Fruit fly (Drosophila melanogaster) whole organism, embryonic: ENCODE data around the gene CG4267.

ENCODE experiments used
- Abd-B ChIP-seq: fragments of 200-800 bp; sonication (Bioruptor generic); optimal IDR thresholded peaks from 2 replicates; lab custom pipeline; 2018; ENCODE audit warnings: missing biosample characterization, mild to moderate bottlenecking, missing genetic modification characterization, moderate library complexity
- Ada2b ChIP-seq: fragments of 200-800 bp; sonication (Bioruptor generic); IDR thresholded peaks from 2 replicates; pipeline ENCODE4 v1.3.6; 2022; ENCODE audit warnings: missing biosample characterization, missing genetic modification characterization
- B-H2 ChIP-seq: fragments of 200-800 bp; sonication (Bioruptor generic); optimal IDR thresholded peaks from 2 replicates; lab custom pipeline; 2018; ENCODE audit warnings: missing biosample characterization, mild to moderate bottlenecking, missing genetic modification characterization
- BEAF-32 ChIP-seq: fragments of 200-800 bp; sonication (Bioruptor generic); optimal IDR thresholded peaks from 3 replicates; lab custom pipeline; 2017; ENCODE audit warnings: missing biosample characterization, missing genetic modification characterization, mild to moderate bottlenecking, moderate library complexity, missing genetic modification reagents
- CG11560 ChIP-seq: fragments of 200-800 bp; sonication (Bioruptor generic); IDR thresholded peaks from 3 replicates; pipeline ENCODE4 v1.3.6; 2022; ENCODE audit warnings: missing biosample characterization, missing genetic modification characterization
- CG13296 ChIP-seq: fragments of 200-800 bp; sonication (Bioruptor generic); optimal IDR thresholded peaks from 3 replicates; lab custom pipeline; 2018; ENCODE audit warnings: missing biosample characterization, mild to moderate bottlenecking, missing genetic modification characterization
- CG13775 ChIP-seq: fragments of 200-800 bp; sonication (Bioruptor generic); optimal IDR thresholded peaks from 3 replicates; lab custom pipeline; 2017; ENCODE audit warnings: missing biosample characterization, mild to moderate bottlenecking, missing genetic modification characterization
- CG17385 ChIP-seq: fragments of 200-800 bp; sonication (Bioruptor generic); optimal IDR thresholded peaks from 3 replicates; lab custom pipeline; 2018; ENCODE audit warnings: missing biosample characterization, mild to moderate bottlenecking, missing genetic modification characterization
- CG2202 ChIP-seq: fragments of 200-800 bp; sonication (Bioruptor generic); optimal IDR thresholded peaks from 2 replicates; lab custom pipeline; 2018; ENCODE audit warnings: missing biosample characterization, mild to moderate bottlenecking, missing genetic modification characterization
- CG3163 ChIP-seq: fragments of 200-800 bp; sonication (Bioruptor generic); optimal IDR thresholded peaks from 3 replicates; lab custom pipeline; 2016; ENCODE audit warnings: missing biosample characterization, missing genetic modification characterization
- CG32767 ChIP-seq: fragments of 200-800 bp; sonication (Bioruptor generic); IDR thresholded peaks from 2 replicates; pipeline ENCODE4 v1.3.6; 2022; ENCODE audit warnings: missing biosample characterization, missing genetic modification characterization
- CG33213 ChIP-seq: fragments of 200-800 bp; sonication (Bioruptor generic); optimal IDR thresholded peaks from 3 replicates; lab custom pipeline; 2016; ENCODE audit warnings: missing biosample characterization, missing genetic modification characterization
- CG3726 ChIP-seq: fragments of 200-800 bp; sonication (Bioruptor generic); IDR thresholded peaks from 3 replicates; pipeline ENCODE4, ENCODE4 v1.3.6; 2022; ENCODE audit warnings: missing biosample characterization, missing genetic modification characterization
- CG4282 ChIP-seq: fragments of 200-800 bp; sonication (Bioruptor generic); optimal IDR thresholded peaks from 2 replicates; lab custom pipeline; 2016; ENCODE audit warnings: missing biosample characterization, missing genetic modification characterization
- CG4360 ChIP-seq: fragments of 200-800 bp; sonication (Bioruptor generic); IDR thresholded peaks from 2 replicates; pipeline ENCODE4 v1.3.6; 2022; ENCODE audit warnings: missing biosample characterization, missing genetic modification characterization
- CG6654 ChIP-seq: fragments of 200-800 bp; sonication (Bioruptor generic); optimal IDR thresholded peaks from 2 replicates; lab custom pipeline; 2017; ENCODE audit warnings: missing biosample characterization, mild to moderate bottlenecking, missing genetic modification characterization
- CG7928 ChIP-seq: fragments of 200-800 bp; sonication (Bioruptor generic); optimal IDR thresholded peaks from 2 replicates; lab custom pipeline; 2017; ENCODE audit warnings: missing biosample characterization, mild to moderate bottlenecking, missing genetic modification characterization
- CG8765 ChIP-seq: fragments of 200-800 bp; sonication (Bioruptor generic); IDR thresholded peaks from 2 replicates; pipeline ENCODE4 v1.3.6; 2022; ENCODE audit warnings: missing biosample characterization, missing genetic modification characterization
- CG9609 ChIP-seq: fragments of 200-800 bp; sonication (Bioruptor generic); optimal IDR thresholded peaks from 3 replicates; lab custom pipeline; 2016; ENCODE audit warnings: missing biosample characterization, missing genetic modification characterization
- CG9797 ChIP-seq: fragments of 200-800 bp; sonication (Bioruptor generic); optimal IDR thresholded peaks from 3 replicates; lab custom pipeline; 2018; ENCODE audit warnings: missing biosample characterization, mild to moderate bottlenecking, missing genetic modification characterization
- CG9932 ChIP-seq: fragments of 200-800 bp; sonication (Bioruptor generic); IDR thresholded peaks from 2 replicates; pipeline ENCODE4 v1.3.6; 2022; ENCODE audit warnings: missing biosample characterization, missing genetic modification characterization
- CkIIα-i1 ChIP-seq: fragments of 200-800 bp; sonication (Bioruptor generic); IDR thresholded peaks from 2 replicates; pipeline ENCODE4 v1.3.6; 2022; ENCODE audit warnings: missing biosample characterization, missing genetic modification characterization
- Doc2 ChIP-seq: fragments of 200-800 bp; sonication (Bioruptor generic); IDR thresholded peaks from 2 replicates; pipeline ENCODE4 v1.3.6; 2022; ENCODE audit warnings: missing biosample characterization, missing genetic modification characterization
- Eip74EF ChIP-seq, 2 experiments: fragments of 200-800 bp in 1 of 2; fragments of >200 bp in 1 of 2; sonication (Bioruptor generic) in 1 of 2; optimal IDR thresholded peaks; 2 replicates each; lab custom pipeline; 2017 to 2019; ENCODE audit warnings: missing biosample characterization in 2 of 2, missing genetic modification characterization in 2 of 2, mild to moderate bottlenecking in 1 of 2, moderate library complexity in 1 of 2
- Ets97D ChIP-seq: fragments of 200-800 bp; sonication (Bioruptor generic); optimal IDR thresholded peaks from 3 replicates; lab custom pipeline; 2016; ENCODE audit warnings: missing biosample characterization, missing genetic modification characterization
- HLH3B ChIP-seq: fragments of 200-800 bp; sonication (Bioruptor generic); IDR thresholded peaks from 2 replicates; pipeline ENCODE4 v1.3.6; 2022; ENCODE audit warnings: missing biosample characterization, missing genetic modification characterization
- HLH4C ChIP-seq: fragments of 200-800 bp; sonication (Bioruptor generic); IDR thresholded peaks from 3 replicates; pipeline ENCODE4 v1.3.6; 2022; ENCODE audit warnings: missing biosample characterization, missing genetic modification characterization; ENCODE audit not compliant: partially characterized antibody
- Hr3 ChIP-seq: fragments of 200-800 bp; sonication (Bioruptor generic); optimal IDR thresholded peaks from 3 replicates; lab custom pipeline; 2016; ENCODE audit warnings: missing biosample characterization, missing genetic modification characterization
- Jarid2 ChIP-seq: fragments of 200-800 bp; sonication (Bioruptor generic); optimal IDR thresholded peaks from 3 replicates; lab custom pipeline; 2017; ENCODE audit warnings: mild to moderate bottlenecking, missing biosample characterization, missing genetic modification reagents, missing genetic modification characterization
- Mrtf ChIP-seq: fragments of 200-800 bp; sonication (Bioruptor generic); IDR thresholded peaks from 3 replicates; pipeline ENCODE4 v1.3.6; 2022; ENCODE audit warnings: missing biosample characterization, missing genetic modification characterization
- Nf-YA ChIP-seq: fragments of 200-800 bp; sonication (Bioruptor generic); IDR thresholded peaks from 2 replicates; pipeline ENCODE4 v1.3.6; 2022; ENCODE audit warnings: missing biosample characterization, missing genetic modification characterization
- Nf-YC ChIP-seq: fragments of 200-800 bp; optimal IDR thresholded peaks from 3 replicates; lab custom pipeline; 2019; ENCODE audit warnings: missing biosample characterization, mild to moderate bottlenecking, missing genetic modification characterization, moderate library complexity
- Sin3A ChIP-seq: fragments of >200 bp; optimal IDR thresholded peaks from 2 replicates; lab custom pipeline; 2018
- Sry-β ChIP-seq: fragments of 200-800 bp; sonication (Bioruptor generic); optimal IDR thresholded peaks from 2 replicates; lab custom pipeline; 2018; ENCODE audit warnings: missing biosample characterization, mild to moderate bottlenecking, missing genetic modification characterization, moderate library complexity
- Taf1 ChIP-seq: fragments of 200-800 bp; sonication (Bioruptor generic); IDR thresholded peaks from 2 replicates; pipeline ENCODE4 v1.3.6; 2022; ENCODE audit warnings: missing biosample characterization, missing genetic modification characterization
- ab ChIP-seq: fragments of 200-800 bp; sonication (Bioruptor generic); optimal IDR thresholded peaks from 2 replicates; lab custom pipeline; 2016; ENCODE audit warnings: missing biosample characterization, missing genetic modification characterization
- abd-A ChIP-seq: fragments of 200-800 bp; sonication (Bioruptor generic); optimal IDR thresholded peaks from 3 replicates; lab custom pipeline; 2019; ENCODE audit warnings: missing biosample characterization, mild to moderate bottlenecking, missing genetic modification characterization, moderate library complexity
- ara ChIP-seq: fragments of 200-800 bp; sonication (Bioruptor generic); IDR thresholded peaks from 2 replicates; pipeline ENCODE4 v1.3.6; 2022; ENCODE audit warnings: missing biosample characterization, missing genetic modification characterization
- bbx ChIP-seq: fragments of 200-800 bp; sonication (Bioruptor generic); IDR thresholded peaks from 2 replicates; pipeline ENCODE4 v1.3.6; 2022; ENCODE audit warnings: missing biosample characterization, missing genetic modification characterization; ENCODE audit not compliant: partially characterized antibody
- bcd ChIP-seq: fragments of 200-800 bp; sonication (Bioruptor generic); optimal IDR thresholded peaks from 2 replicates; lab custom pipeline; 2017; ENCODE audit warnings: missing biosample characterization, mild to moderate bottlenecking, missing genetic modification characterization
- chm ChIP-seq: fragments of 200-800 bp; sonication (Bioruptor generic); IDR thresholded peaks from 2 replicates; pipeline ENCODE4 v1.3.6; 2022; ENCODE audit warnings: missing biosample characterization, missing genetic modification characterization
- ci ChIP-seq: fragments of 200-800 bp; sonication (Bioruptor generic); IDR thresholded peaks from 3 replicates; pipeline ENCODE4 v1.3.6; 2022; ENCODE audit warnings: missing biosample characterization, missing genetic modification characterization
- dysf ChIP-seq: fragments of 200-800 bp; sonication (Bioruptor generic); IDR thresholded peaks from 3 replicates; pipeline ENCODE4 v1.3.6; 2022; ENCODE audit warnings: missing biosample characterization, missing genetic modification characterization
- emc ChIP-seq: fragments of 200-800 bp; sonication (Bioruptor generic); optimal IDR thresholded peaks from 2 replicates; lab custom pipeline; 2016; ENCODE audit warnings: missing biosample characterization, missing genetic modification characterization
- ems ChIP-seq: fragments of 200-800 bp; sonication (Bioruptor generic); optimal IDR thresholded peaks from 3 replicates; lab custom pipeline; 2016; ENCODE audit warnings: missing biosample characterization, missing genetic modification characterization
- nerfin-2 ChIP-seq: fragments of 200-800 bp; sonication (Bioruptor generic); IDR thresholded peaks from 2 replicates; pipeline ENCODE4 v1.3.6; 2022; ENCODE audit warnings: missing biosample characterization, missing genetic modification characterization; ENCODE audit not compliant: partially characterized antibody
- pho ChIP-seq: fragments of 200-800 bp; sonication (Bioruptor generic); optimal IDR thresholded peaks from 2 replicates; lab custom pipeline; 2016; ENCODE audit warnings: missing biosample characterization, missing genetic modification characterization
- repo ChIP-seq: fragments of 200-800 bp; sonication (Bioruptor generic); optimal IDR thresholded peaks from 2 replicates; lab custom pipeline; 2016; ENCODE audit warnings: missing biosample characterization, missing genetic modification characterization
- tap ChIP-seq: fragments of 200-800 bp; optimal IDR thresholded peaks from 3 replicates; lab custom pipeline; 2019; ENCODE audit warnings: missing biosample characterization, mild to moderate bottlenecking, missing genetic modification characterization, moderate library complexity
- tin ChIP-seq: fragments of 200-800 bp; sonication (Bioruptor generic); optimal IDR thresholded peaks from 3 replicates; lab custom pipeline; 2016; ENCODE audit warnings: missing biosample characterization, missing genetic modification characterization
- tio ChIP-seq: fragments of 200-800 bp; sonication (Bioruptor generic); optimal IDR thresholded peaks from 2 replicates; lab custom pipeline; 2017; ENCODE audit warnings: missing biosample characterization, missing genetic modification characterization, inconsistent platforms
- toy ChIP-seq: fragments of 200-800 bp; sonication (Bioruptor generic); IDR thresholded peaks from 2 replicates; pipeline ENCODE4 v1.3.6; 2022; ENCODE audit warnings: missing biosample characterization, missing genetic modification characterization
- twi ChIP-seq: fragments of 200-800 bp; optimal IDR thresholded peaks from 2 replicates; lab custom pipeline; 2019; ENCODE audit warnings: missing biosample characterization, mild to moderate bottlenecking, missing genetic modification characterization, moderate library complexity

The CG4267 gene

dm6 chr2L:2193357-2193780, 48.8 kb upstream of the CG4267 start (continued):
- TF ChIP-seq chm (GFP tag; lab: Robert Waterston, UW) (no peak), emc (GFP tag; lab: Kevin White, UChicago) (no peak), Doc2 (GFP tag; lab: Robert Waterston, UW) (no peak), CG33213 (GFP tag; lab: Kevin White, UChicago) (peak; percentile 96), Ada2b (GFP tag; lab: Robert Waterston, UW) (no peak), ara (no peak), Taf1 (GFP tag; lab: Robert Waterston, UW) (no peak), CG3726 (no peak), pho (GFP tag; lab: Kevin White, UChicago) (peak; percentile 26), CG6654 (GFP tag; lab: Kevin White, UChicago) (no peak), HLH4C (GFP tag; lab: Robert Waterston, UW) (no peak), Sin3A (lab: Kevin White, UChicago) (peak; percentile 3), CkIIα-i1 (GFP tag; lab: Robert Waterston, UW) (no peak), twi (peak; percentile 26), bbx (GFP tag; lab: Robert Waterston, UW) (no peak), Ets97D (GFP tag; lab: Kevin White, UChicago) (peak; percentile 79), B-H2 (GFP tag; lab: Kevin White, UChicago) (peak; percentile 78), HLH3B (no peak), CG17385 (peak; percentile 62), Nf-YC (tag; lab: Kevin White, UChicago) (peak; percentile 91), tap (no peak), CG11560 (tag; lab: Robert Waterston, UW) (no peak), CG8765 (GFP tag; lab: Robert Waterston, UW) (no peak), Hr3 (GFP tag; lab: Kevin White, UChicago) (no peak), toy (GFP tag; lab: Robert Waterston, UW) (no peak), repo (GFP tag; lab: Kevin White, UChicago) (peak; percentile 19), BEAF-32 (peak; percentile 59), CG9797 (GFP tag; lab: Kevin White, UChicago) (peak; percentile 17), nerfin-2 (no peak), abd-A (peak; percentile 98), bcd (GFP tag; lab: Kevin White, UChicago) (peak; percentile 40), CG9609 (GFP tag; lab: Kevin White, UChicago) (no peak), CG9932 (no peak), CG7928 (peak; percentile 37), CG32767 (GFP tag; lab: Robert Waterston, UW) (no peak), CG4282 (GFP tag; lab: Kevin White, UChicago) (peak; percentile 1), tin (no peak), tio (GFP tag; lab: Kevin White, UChicago) (no peak), ab (GFP tag; lab: Kevin White, UChicago) (no peak), CG4360 (GFP tag; lab: Robert Waterston, UW) (no peak), CG13775 (GFP tag; lab: Kevin White, UChicago) (no peak), Sry-β (GFP tag; lab: Kevin White, UChicago) (peak; percentile 69), dysf (GFP tag; lab: Robert Waterston, UW) (no peak), Eip74EF (GFP tag; optimal IDR thresholded peaks at IDR 0.05; lab: Kevin White, UChicago) (peak in 1 of 2 experiments; percentile 82), CG13296 (GFP tag; lab: Kevin White, UChicago) (peak; percentile 59), CG3163 (peak; percentile 35), CG2202 (tag; lab: Kevin White, UChicago) (peak; percentile 31), Abd-B (peak; percentile 47), Mrtf (no peak), ems (peak; percentile 37), Nf-YA (no peak), Jarid2 (peak; percentile 3), ci (GFP tag; lab: Robert Waterston, UW) (no peak)
